Fruit fly (Drosophila melanogaster) whole organism, wandering third instar larva: ENCODE measurements around the gene Shawl.

ENCODE experiments used
- CG32264 ChIP-seq: fragments of 200-800 bp; sonication (Bioruptor generic); optimal IDR thresholded peaks from 2 replicates; lab custom pipeline; 2016; ENCODE audit warnings: missing biosample characterization, missing genetic modification characterization
- CrebA ChIP-seq: fragments of 200-800 bp; sonication (Bioruptor generic); optimal IDR thresholded peaks from 2 replicates; lab custom pipeline; 2016; ENCODE audit warnings: missing biosample characterization, mild to moderate bottlenecking, missing genetic modification characterization, borderline replicate concordance
- Dfd ChIP-seq: fragments of >200 bp; optimal IDR thresholded peaks from 2 replicates; lab custom pipeline; 2017; ENCODE audit warnings: missing biosample characterization, missing genetic modification characterization
- Dif ChIP-seq: fragments of 200-275, 200-300 bp; sonication (Bioruptor generic); optimal IDR thresholded peaks from 2 replicates; lab custom pipeline; 2018; ENCODE audit warnings: missing biosample characterization, missing genetic modification characterization; ENCODE audit not compliant: partially characterized antibody
- GATAd ChIP-seq: sonication (Bioruptor generic); optimal IDR thresholded peaks from 2 replicates; lab custom pipeline; 2016; ENCODE audit warnings: missing biosample characterization, missing genetic modification characterization
- HLH106 ChIP-seq: fragments of 200-800 bp; optimal IDR thresholded peaks from 3 replicates; lab custom pipeline; 2019; ENCODE audit warnings: missing biosample characterization, mild to moderate bottlenecking, missing genetic modification characterization, moderate library complexity
- Hnf4 ChIP-seq: fragments of 200-800 bp; sonication (Bioruptor generic); optimal IDR thresholded peaks from 2 replicates; lab custom pipeline; 2016; ENCODE audit warnings: missing biosample characterization, mild to moderate bottlenecking, missing genetic modification characterization
- Hr78 ChIP-seq: fragments of >200 bp; optimal IDR thresholded peaks from 2 replicates; lab custom pipeline; 2017; ENCODE audit warnings: missing biosample characterization, missing genetic modification characterization
- Jra ChIP-seq: sonication (Bioruptor generic); optimal IDR thresholded peaks from 2 replicates; lab custom pipeline; 2016; ENCODE audit warnings: missing biosample characterization, missing genetic modification characterization
- Mio ChIP-seq: sonication (Bioruptor generic); optimal IDR thresholded peaks from 2 replicates; lab custom pipeline; 2016; ENCODE audit warnings: missing biosample characterization, missing genetic modification characterization
- Myc ChIP-seq: fragments of >200 bp; optimal IDR thresholded peaks from 2 replicates; lab custom pipeline; 2017
- N ChIP-seq: fragments of >200 bp; optimal IDR thresholded peaks from 2 replicates; lab custom pipeline; 2018; ENCODE audit warnings: missing biosample characterization, missing external identifiers, missing genetic modification characterization
- OdsH ChIP-seq: fragments of 200-800 bp; sonication (Bioruptor generic); optimal IDR thresholded peaks from 2 replicates; lab custom pipeline; 2016; ENCODE audit warnings: missing biosample characterization, mild to moderate bottlenecking, missing genetic modification characterization
- Rel ChIP-seq, 2 experiments: fragments of 200-800 bp; sonication (Bioruptor generic) in 1 of 2; optimal IDR thresholded peaks; 2 replicates in 1 of 2; 3 replicates in 1 of 2; lab custom pipeline; 2016 to 2019; ENCODE audit warnings: mild to moderate bottlenecking in 2 of 2, missing biosample characterization in 2 of 2, missing genetic modification characterization in 2 of 2, moderate library complexity in 1 of 2
- Sp1 ChIP-seq: fragments of 200-800 bp; sonication (Bioruptor generic); optimal IDR thresholded peaks from 3 replicates; lab custom pipeline; 2019; ENCODE audit warnings: missing biosample characterization, mild to moderate bottlenecking, missing genetic modification characterization, moderate library complexity
- Vsx2 ChIP-seq: fragments of 200-300, 225-300 bp; sonication (Bioruptor generic); optimal IDR thresholded peaks from 2 replicates; lab custom pipeline; 2018; ENCODE audit warnings: missing biosample characterization, missing genetic modification characterization; ENCODE audit not compliant: partially characterized antibody
- br ChIP-seq: fragments of 200-800 bp; sonication (Bioruptor generic); optimal IDR thresholded peaks from 2 replicates; lab custom pipeline; 2016; ENCODE audit warnings: missing biosample characterization, missing genetic modification characterization
- brk ChIP-seq: fragments of 200-800 bp; sonication (Bioruptor generic); optimal IDR thresholded peaks from 2 replicates; lab custom pipeline; 2016; ENCODE audit warnings: missing biosample characterization, mild to moderate bottlenecking, missing genetic modification characterization
- dl ChIP-seq, 2 experiments: fragments of 175-275, 200-275 bp in 1 of 2; fragments of 200-275 bp in 1 of 2; sonication (Bioruptor generic); optimal IDR thresholded peaks; lab custom pipeline; 2018; ENCODE audit warnings: mild to moderate bottlenecking in 2 of 2, missing biosample characterization in 2 of 2, missing genetic modification characterization in 2 of 2, moderate library complexity in 2 of 2; ENCODE audit not compliant: partially characterized antibody in 2 of 2, insufficient read depth in 1 of 2
- dmrt93B ChIP-seq: fragments of 200-800 bp; sonication (Bioruptor generic); optimal IDR thresholded peaks from 2 replicates; lab custom pipeline; 2018; ENCODE audit warnings: missing biosample characterization, mild to moderate bottlenecking, missing genetic modification characterization
- dsf ChIP-seq: sonication (Bioruptor generic); optimal IDR thresholded peaks from 2 replicates; lab custom pipeline; 2016; ENCODE audit warnings: missing biosample characterization, missing genetic modification characterization, borderline replicate concordance
- ey ChIP-seq: fragments of 200-800 bp; sonication (Bioruptor generic); optimal IDR thresholded peaks from 2 replicates; lab custom pipeline; 2016; ENCODE audit warnings: missing biosample characterization, missing genetic modification characterization
- foxo ChIP-seq, 2 experiments: fragments of 200-800 bp; sonication (Bioruptor generic); optimal IDR thresholded peaks; 2 replicates in 1 of 2; 3 replicates in 1 of 2; lab custom pipeline; 2016 to 2017; ENCODE audit warnings: missing biosample characterization in 2 of 2, missing genetic modification characterization in 2 of 2
- fru ChIP-seq: fragments of 200-800 bp; sonication (Bioruptor generic); optimal IDR thresholded peaks from 3 replicates; lab custom pipeline; 2016; ENCODE audit warnings: missing biosample characterization, mild to moderate bottlenecking, missing genetic modification characterization
- h ChIP-seq: fragments of 200-800 bp; sonication (Bioruptor generic); optimal IDR thresholded peaks from 3 replicates; lab custom pipeline; 2016; ENCODE audit warnings: missing biosample characterization, mild to moderate bottlenecking, missing genetic modification characterization
- jim ChIP-seq: fragments of 175-275, 200-325 bp; sonication (Bioruptor generic); optimal IDR thresholded peaks from 2 replicates; lab custom pipeline; 2016; ENCODE audit warnings: missing biosample characterization, mild to moderate bottlenecking, missing genetic modification characterization
- lola ChIP-seq: fragments of >200 bp; optimal IDR thresholded peaks from 2 replicates; lab custom pipeline; 2017; ENCODE audit warnings: missing biosample characterization, missing genetic modification characterization
- pan ChIP-seq: fragments of >200 bp; optimal IDR thresholded peaks from 2 replicates; lab custom pipeline; 2017
- rgr ChIP-seq: fragments of 200-800 bp; sonication (Bioruptor generic); optimal IDR thresholded peaks from 3 replicates; lab custom pipeline; 2016; ENCODE audit warnings: missing biosample characterization, mild to moderate bottlenecking, missing genetic modification characterization
- sv ChIP-seq: fragments of 200-800 bp; sonication (Bioruptor generic); optimal IDR thresholded peaks from 3 replicates; lab custom pipeline; 2016; ENCODE audit warnings: missing biosample characterization, missing genetic modification characterization
- tai ChIP-seq: sonication (Bioruptor generic); optimal IDR thresholded peaks from 2 replicates; lab custom pipeline; 2016; ENCODE audit warnings: missing biosample characterization, missing genetic modification characterization
- usp ChIP-seq: fragments of >200 bp; optimal IDR thresholded peaks from 2 replicates; lab custom pipeline; 2017; ENCODE audit warnings: missing biosample characterization, missing genetic modification characterization
- woc ChIP-seq: sonication (Bioruptor generic); optimal IDR thresholded peaks from 2 replicates; lab custom pipeline; 2016; ENCODE audit warnings: missing biosample characterization, mild to moderate bottlenecking, missing genetic modification characterization

Gene Shawl

dm6 chr2L:9415053-9415452, at the start of gene Shawl:
Shawl (minus strand) TSS chr2L:9415156.
- no peak for TF ChIP-seq Dif (GFP tag; lab: Kevin White, UChicago)
- TF ChIP-seq Hr78: no peak
- no peak for TF ChIP-seq OdsH (GFP tag; lab: Kevin White, UChicago)
- no peak for TF ChIP-seq tai (GFP tag; lab: Kevin White, UChicago)
- no peak for TF ChIP-seq woc
- no peak for TF ChIP-seq pan (lab: Kevin White, UChicago)
- TF ChIP-seq usp: no peak
- no peak for TF ChIP-seq N (GFP tag; lab: Kevin White, UChicago)
- TF ChIP-seq brk (GFP tag; lab: Kevin White, UChicago): no peak
- no peak for TF ChIP-seq fru

- no peak for TF ChIP-seq sv (GFP tag; lab: Kevin White, UChicago)
- TF ChIP-seq brk (GFP tag; lab: Kevin White, UChicago): peak; percentile 0
Measured at dm6 chr2L:9464455-9465063, 49.6 kb upstream of the Shawl start.

dm6 chr2L:9460092-9460473, 45.1 kb upstream of the Shawl start:
- TF ChIP-seq ey (no peak), HLH106 (tag; lab: Kevin White, UChicago) (no peak), Rel (GFP tag; optimal IDR thresholded peaks at IDR 0.05; lab: Kevin White, UChicago) (no peak), Rel (tag; optimal IDR thresholded peaks at IDR 0.05; lab: Kevin White, UChicago) (peak; percentile 59)

- TF ChIP-seq Dif (GFP tag; lab: Kevin White, UChicago): peak; percentile 30
- peak; percentile 3 for TF ChIP-seq br (GFP tag; lab: Kevin White, UChicago)
- TF ChIP-seq Hnf4: no peak
- TF ChIP-seq Myc (lab: Kevin White, UChicago): no peak
- TF ChIP-seq Dfd (GFP tag; lab: Kevin White, UChicago): no peak
- no peak for TF ChIP-seq N (GFP tag; lab: Kevin White, UChicago)
- TF ChIP-seq, all 38 proteins: peak for 2
Measured at dm6 chr2L:9459372-9460091, 44.6 kb upstream of the Shawl start.

dm6 chr2L:9457865-9458264, 42.9 kb upstream of the Shawl start:
- TF ChIP-seq usp (no peak), rgr (GFP tag; lab: Kevin White, UChicago) (no peak), Mio (GFP tag; lab: Kevin White, UChicago) (no peak), CrebA (no peak), brk (GFP tag; lab: Kevin White, UChicago) (no peak), woc (no peak), Rel (GFP tag; optimal IDR thresholded peaks at IDR 0.05; lab: Kevin White, UChicago) (no peak), Rel (tag; optimal IDR thresholded peaks at IDR 0.05; lab: Kevin White, UChicago) (no peak), ey (no peak), fru (no peak), h (GFP tag; lab: Kevin White, UChicago) (peak; percentile 7), br (GFP tag; lab: Kevin White, UChicago) (peak; percentile 45), Myc (lab: Kevin White, UChicago) (no peak), Vsx2 (no peak), dl (GFP tag; optimal IDR thresholded peaks at IDR 0.05; lab: Kevin White, UChicago; ENCODE audit: insufficient read depth in 1 of 2, partially characterized antibody in 2 of 2) (no peak), dsf (GFP tag; lab: Kevin White, UChicago) (no peak), foxo (GFP tag; optimal IDR thresholded peaks at IDR 0.05; lab: Kevin White, UChicago) (no peak), jim (GFP tag; lab: Kevin White, UChicago) (peak; percentile 33), CG32264 (no peak), Hr78 (no peak), lola (GFP tag; lab: Kevin White, UChicago) (no peak), dmrt93B (GFP tag; lab: Kevin White, UChicago) (no peak), GATAd (no peak), Sp1 (GFP tag; lab: Kevin White, UChicago) (peak; percentile 7), Dif (GFP tag; lab: Kevin White, UChicago) (no peak), tai (GFP tag; lab: Kevin White, UChicago) (no peak), Dfd (GFP tag; lab: Kevin White, UChicago) (no peak), Jra (no peak)
